Fruit fly (Drosophila melanogaster) whole organism, embryonic: ENCODE data around the gene wisp.

Experiments used
- B-H1 ChIP-seq: fragments of 200-800 bp; sonication (Bioruptor generic); IDR thresholded peaks from 3 replicates; pipeline ENCODE4 v1.3.6; 2022; ENCODE audit warnings: missing biosample characterization, missing genetic modification characterization
- CG10209 ChIP-seq: fragments of 200-800 bp; sonication (Bioruptor generic); optimal IDR thresholded peaks from 3 replicates; lab custom pipeline; 2017; ENCODE audit warnings: missing biosample characterization, mild to moderate bottlenecking, missing genetic modification characterization, missing genetic modification reagents
- CG10366 ChIP-seq: fragments of 200-800 bp; sonication (Bioruptor generic); IDR thresholded peaks from 2 replicates; pipeline ENCODE4 v1.3.6; 2022; ENCODE audit warnings: missing biosample characterization, missing genetic modification characterization
- CG11695 ChIP-seq: fragments of 200-800 bp; sonication (Bioruptor generic); IDR thresholded peaks from 3 replicates; pipeline ENCODE4 v1.3.6; 2022; ENCODE audit warnings: missing biosample characterization, missing genetic modification characterization
- CG11723 ChIP-seq: fragments of 200-800 bp; sonication (Bioruptor generic); optimal IDR thresholded peaks from 2 replicates; lab custom pipeline; 2017; ENCODE audit warnings: missing biosample characterization, mild to moderate bottlenecking, missing genetic modification characterization
- CG12744 ChIP-seq: fragments of 200-800 bp; sonication (Bioruptor generic); optimal IDR thresholded peaks from 2 replicates; lab custom pipeline; 2016; ENCODE audit warnings: missing biosample characterization, missing genetic modification characterization
- CG14014 ChIP-seq: fragments of 200-800 bp; sonication (Bioruptor generic); IDR thresholded peaks from 2 replicates; pipeline ENCODE4 v1.3.6; 2022; ENCODE audit warnings: missing biosample characterization, missing genetic modification characterization
- CG14441 ChIP-seq: fragments of 200-800 bp; sonication (Bioruptor generic); IDR thresholded peaks from 2 replicates; pipeline ENCODE4 v1.3.6; 2022; ENCODE audit warnings: missing biosample characterization, missing genetic modification characterization
- CG15073 ChIP-seq: fragments of 200-800 bp; sonication (Bioruptor generic); optimal IDR thresholded peaks from 2 replicates; lab custom pipeline; 2016; ENCODE audit warnings: missing biosample characterization, missing genetic modification characterization
- CG1529 ChIP-seq: fragments of 200-800 bp; sonication (Bioruptor generic); optimal IDR thresholded peaks from 3 replicates; lab custom pipeline; 2018; ENCODE audit warnings: missing biosample characterization, missing genetic modification characterization
- CG1603 ChIP-seq: fragments of 200-800 bp; sonication (Bioruptor generic); optimal IDR thresholded peaks from 2 replicates; lab custom pipeline; 2019; ENCODE audit warnings: missing biosample characterization, mild to moderate bottlenecking, missing genetic modification characterization, moderate library complexity
- CG17359 ChIP-seq: fragments of 200-800 bp; sonication (Bioruptor generic); optimal IDR thresholded peaks from 3 replicates; lab custom pipeline; 2018; ENCODE audit warnings: missing biosample characterization, mild to moderate bottlenecking, missing genetic modification characterization, moderate library complexity
- CG18011 ChIP-seq: fragments of 200-800 bp; sonication (Bioruptor generic); optimal IDR thresholded peaks from 2 replicates; lab custom pipeline; 2017; ENCODE audit warnings: missing biosample characterization, missing genetic modification characterization, mild to moderate bottlenecking, moderate library complexity, missing genotype
- CG2129 ChIP-seq: fragments of 200-800 bp; sonication (Bioruptor generic); IDR thresholded peaks from 2 replicates; pipeline ENCODE4 v1.3.6; 2022; ENCODE audit warnings: missing biosample characterization, missing genetic modification characterization; ENCODE audit not compliant: partially characterized antibody
- CG2202 ChIP-seq: fragments of 200-800 bp; sonication (Bioruptor generic); optimal IDR thresholded peaks from 2 replicates; lab custom pipeline; 2018; ENCODE audit warnings: missing biosample characterization, mild to moderate bottlenecking, missing genetic modification characterization
- CG2875 ChIP-seq: fragments of 200-800 bp; sonication (Bioruptor generic); optimal IDR thresholded peaks from 2 replicates; lab custom pipeline; 2017; ENCODE audit warnings: missing biosample characterization, mild to moderate bottlenecking, missing genetic modification characterization, missing genetic modification reagents
- CG2889 ChIP-seq: fragments of 200-800 bp; sonication (Bioruptor generic); IDR thresholded peaks from 3 replicates; pipeline ENCODE4 v1.3.6; 2022; ENCODE audit warnings: missing biosample characterization, missing genetic modification characterization
- CG34224 ChIP-seq: fragments of 200-800 bp; sonication (Bioruptor generic); IDR thresholded peaks from 3 replicates; pipeline ENCODE4 v1.3.6; 2022; ENCODE audit warnings: missing biosample characterization, missing genetic modification characterization; ENCODE audit not compliant: partially characterized antibody
- CG4328 ChIP-seq: fragments of 200-800 bp; sonication (Bioruptor generic); optimal IDR thresholded peaks from 3 replicates; lab custom pipeline; 2017; ENCODE audit warnings: missing biosample characterization, missing genetic modification reagents, missing genetic modification characterization
- CG43689 ChIP-seq: fragments of 200-800 bp; sonication (Bioruptor generic); IDR thresholded peaks from 2 replicates; pipeline ENCODE4 v1.3.6; 2022; ENCODE audit warnings: missing biosample characterization, missing genetic modification characterization
- CG6272 ChIP-seq: fragments of 200-800 bp; sonication (Bioruptor generic); IDR thresholded peaks from 2 replicates; pipeline ENCODE4 v1.3.6; 2022; ENCODE audit warnings: missing biosample characterization, missing genetic modification characterization
- CG8478 ChIP-seq: fragments of >200 bp; optimal IDR thresholded peaks from 2 replicates; lab custom pipeline; 2018
- CG9437 ChIP-seq: fragments of 200-800 bp; sonication (Bioruptor generic); optimal IDR thresholded peaks from 2 replicates; lab custom pipeline; 2018; ENCODE audit warnings: missing biosample characterization, mild to moderate bottlenecking, missing genetic modification characterization
- CG9797 ChIP-seq: fragments of 200-800 bp; sonication (Bioruptor generic); optimal IDR thresholded peaks from 3 replicates; lab custom pipeline; 2018; ENCODE audit warnings: missing biosample characterization, mild to moderate bottlenecking, missing genetic modification characterization
- Deaf1 ChIP-seq: fragments of 200-800 bp; optimal IDR thresholded peaks from 3 replicates; lab custom pipeline; 2019; ENCODE audit warnings: missing biosample characterization, mild to moderate bottlenecking, missing genetic modification characterization, moderate library complexity
- ERR ChIP-seq: fragments of 200-800 bp; sonication (Bioruptor generic); optimal IDR thresholded peaks from 2 replicates; lab custom pipeline; 2016; ENCODE audit warnings: missing biosample characterization, missing genetic modification characterization
- Max ChIP-seq: fragments of 200-800 bp; sonication (Bioruptor generic); optimal IDR thresholded peaks from 2 replicates; lab custom pipeline; 2016; ENCODE audit warnings: missing biosample characterization, mild to moderate bottlenecking, missing genetic modification characterization
- Nf-YB ChIP-seq: fragments of 200-800 bp; sonication (Bioruptor generic); optimal IDR thresholded peaks from 3 replicates; lab custom pipeline; 2019; ENCODE audit warnings: missing biosample characterization, mild to moderate bottlenecking, missing genetic modification characterization, moderate library complexity
- Opbp ChIP-seq: fragments of 200-800 bp; sonication (Bioruptor generic); IDR thresholded peaks from 3 replicates; pipeline ENCODE4 v1.3.6; 2022; ENCODE audit warnings: missing biosample characterization, missing genetic modification characterization; ENCODE audit not compliant: partially characterized antibody
- Rfx ChIP-seq: fragments of 200-800 bp; sonication (Bioruptor generic); IDR thresholded peaks from 2 replicates; pipeline ENCODE4 v1.3.6; 2022; ENCODE audit warnings: missing biosample characterization, missing genetic modification characterization
- Sry-β ChIP-seq: fragments of 200-800 bp; sonication (Bioruptor generic); optimal IDR thresholded peaks from 2 replicates; lab custom pipeline; 2018; ENCODE audit warnings: missing biosample characterization, mild to moderate bottlenecking, missing genetic modification characterization, moderate library complexity
- ash1 ChIP-seq: fragments of 200-800 bp; sonication (Bioruptor generic); optimal IDR thresholded peaks from 2 replicates; lab custom pipeline; 2018; ENCODE audit warnings: missing biosample characterization, mild to moderate bottlenecking, missing genetic modification characterization
- chinmo ChIP-seq: fragments of 200-800 bp; sonication (Bioruptor generic); IDR thresholded peaks from 4 replicates; pipeline ENCODE4 v1.3.6; 2022; ENCODE audit warnings: missing biosample characterization, missing genetic modification characterization; ENCODE audit not compliant: partially characterized antibody
- chn ChIP-seq: fragments of 200-800 bp; sonication (Bioruptor generic); optimal IDR thresholded peaks from 2 replicates; lab custom pipeline; 2016; ENCODE audit warnings: missing biosample characterization, missing genetic modification characterization
- corto ChIP-seq: fragments of 200-800 bp; sonication (Bioruptor generic); optimal IDR thresholded peaks from 2 replicates; lab custom pipeline; 2016; ENCODE audit warnings: missing biosample characterization, mild to moderate bottlenecking, missing genetic modification characterization, moderate library complexity
- croc ChIP-seq: fragments of 200-800 bp; sonication (Bioruptor generic); conservative IDR thresholded peaks from 3 replicates; pipeline ENCODE4 v1.3.6; 2022; ENCODE audit warnings: missing biosample characterization, missing genetic modification characterization
- ewg ChIP-seq: fragments of 200-800 bp; sonication (Bioruptor generic); optimal IDR thresholded peaks from 3 replicates; lab custom pipeline; 2017; ENCODE audit warnings: mild to moderate bottlenecking, missing biosample characterization, missing genetic modification reagents, missing genetic modification characterization
- gce ChIP-seq: fragments of 200-800 bp; sonication (Bioruptor generic); IDR thresholded peaks from 3 replicates; pipeline ENCODE4 v1.3.6; 2022; ENCODE audit warnings: missing biosample characterization, missing genetic modification characterization
- gcm ChIP-seq: fragments of 200-800 bp; sonication (Bioruptor generic); optimal IDR thresholded peaks from 2 replicates; lab custom pipeline; 2019; ENCODE audit warnings: missing biosample characterization, mild to moderate bottlenecking, missing genetic modification characterization, moderate library complexity
- grau ChIP-seq: fragments of 200-800 bp; optimal IDR thresholded peaks from 3 replicates; lab custom pipeline; 2019; ENCODE audit warnings: missing biosample characterization, mild to moderate bottlenecking, missing genetic modification characterization, moderate library complexity
- gsb-n ChIP-seq: fragments of 200-800 bp; sonication (Bioruptor generic); optimal IDR thresholded peaks from 3 replicates; lab custom pipeline; 2018; ENCODE audit warnings: missing biosample characterization, mild to moderate bottlenecking, missing genetic modification characterization
- hkb ChIP-seq, 2 experiments: fragments of 200-800 bp in 1 of 2; fragments of >200 bp in 1 of 2; sonication (Bioruptor generic) in 1 of 2; IDR thresholded peaks in 1 of 2; optimal IDR thresholded peaks in 1 of 2; 2 replicates each; pipeline versions ENCODE4 v1.3.6 to Lab custom; 2017 to 2022; ENCODE audit warnings: missing biosample characterization in 1 of 2, missing genetic modification characterization in 1 of 2
- lmd ChIP-seq: fragments of 200-800 bp; sonication (Bioruptor generic); IDR thresholded peaks from 2 replicates; pipeline ENCODE4 v1.3.6; 2022; ENCODE audit warnings: missing biosample characterization, missing genetic modification characterization
- nmo ChIP-seq: fragments of 200-800 bp; sonication (Bioruptor generic); optimal IDR thresholded peaks from 2 replicates; lab custom pipeline; 2018; ENCODE audit warnings: missing biosample characterization, mild to moderate bottlenecking, missing genetic modification characterization, moderate library complexity
- p53 ChIP-seq: fragments of 200-800 bp; sonication (Bioruptor generic); optimal IDR thresholded peaks from 2 replicates; lab custom pipeline; 2016; ENCODE audit warnings: missing biosample characterization, missing genetic modification characterization
- salm ChIP-seq: fragments of 200-800 bp; sonication (Bioruptor generic); optimal IDR thresholded peaks from 2 replicates; lab custom pipeline; 2018; ENCODE audit warnings: missing biosample characterization, mild to moderate bottlenecking, missing genetic modification characterization
- sima ChIP-seq: fragments of 200-800 bp; sonication (Bioruptor generic); optimal IDR thresholded peaks from 2 replicates; lab custom pipeline; 2016; ENCODE audit warnings: missing biosample characterization, missing genetic modification characterization
- sisA ChIP-seq: fragments of 200-800 bp; sonication (Bioruptor generic); IDR thresholded peaks from 2 replicates; pipeline ENCODE4 v1.3.6; 2022; ENCODE audit warnings: missing biosample characterization, missing genetic modification characterization
- stwl ChIP-seq: fragments of 200-800 bp; sonication (Bioruptor generic); optimal IDR thresholded peaks from 3 replicates; lab custom pipeline; 2018; ENCODE audit warnings: missing biosample characterization, mild to moderate bottlenecking, missing genetic modification characterization, moderate library complexity

The wisp gene

dm6 chrX:11854758-11855465, 38.8 kb upstream of the wisp start, which contains the start of the genes CG10347 and ATP7 (continued):
- TF ChIP-seq CG43689 (GFP tag; lab: Robert Waterston, UW) = no peak
- no peak for TF ChIP-seq Nf-YB (GFP tag; lab: Kevin White, UChicago)
- peak; percentile 98 for TF ChIP-seq hkb (optimal IDR thresholded peaks at IDR 0.05; lab: Kevin White, UChicago)
- TF ChIP-seq hkb (GFP tag; IDR thresholded peaks at IDR 0.05; lab: Robert Waterston, UW) = no peak
- no peak for TF ChIP-seq CG8478 (lab: Kevin White, UChicago)
- peak; percentile 43 for TF ChIP-seq p53
- peak; percentile 4 for TF ChIP-seq gcm (GFP tag; lab: Kevin White, UChicago)
- no peak for TF ChIP-seq CG14441
- no peak for TF ChIP-seq CG12744 (GFP tag; lab: Kevin White, UChicago)
- TF ChIP-seq CG4328 (GFP tag; lab: Kevin White, UChicago) = peak; percentile 17
- TF ChIP-seq CG1603 (tag; lab: Kevin White, UChicago) = peak; percentile 46
- no peak for TF ChIP-seq CG10366
- TF ChIP-seq ash1 = no peak
- TF ChIP-seq gce (GFP tag; lab: Robert Waterston, UW) = no peak
- peak; percentile 87 for TF ChIP-seq CG2129 (GFP tag; lab: Robert Waterston, UW)
- TF ChIP-seq salm (tag; lab: Kevin White, UChicago) = no peak
- peak; percentile 23 for TF ChIP-seq CG9797
- no peak for TF ChIP-seq CG2875 (GFP tag; lab: Kevin White, UChicago)
- TF ChIP-seq CG9437 = peak; percentile 13
- peak; percentile 15 for TF ChIP-seq ewg (GFP tag; lab: Kevin White, UChicago)
- TF ChIP-seq CG2889 (GFP tag; lab: Robert Waterston, UW) = no peak
- TF ChIP-seq nmo (GFP tag; lab: Kevin White, UChicago) = peak; percentile 47
- TF ChIP-seq CG15073 (GFP tag; lab: Kevin White, UChicago) = no peak
- TF ChIP-seq gsb-n (tag; lab: Kevin White, UChicago) = no peak
- TF ChIP-seq CG6272 (GFP tag; lab: Robert Waterston, UW) = 0 out of 2 replicates have a peak, but pooled peaks have one; percentile 23
- TF ChIP-seq chn (GFP tag; lab: Kevin White, UChicago) = peak; percentile 12
- no peak for TF ChIP-seq CG18011 (GFP tag; lab: Kevin White, UChicago)
- no peak for TF ChIP-seq sima
- TF ChIP-seq grau (tag; lab: Kevin White, UChicago) = peak; percentile 25
- peak; percentile 19 for TF ChIP-seq Sry-β (GFP tag; lab: Kevin White, UChicago)
- TF ChIP-seq CG11723 (GFP tag; lab: Kevin White, UChicago) = no peak
- TF ChIP-seq B-H1 (GFP tag; lab: Robert Waterston, UW) = no peak
- no peak for TF ChIP-seq CG1529 (GFP tag; lab: Kevin White, UChicago)
- TF ChIP-seq CG2202 (tag; lab: Kevin White, UChicago) = no peak
- peak; percentile 57 for TF ChIP-seq stwl
- TF ChIP-seq sisA (GFP tag; lab: Robert Waterston, UW) = no peak
- TF ChIP-seq Max = peak; percentile 26
- no peak for TF ChIP-seq CG10209
- no peak for TF ChIP-seq ERR (GFP tag; lab: Kevin White, UChicago)
- TF ChIP-seq croc (GFP tag; lab: Robert Waterston, UW) = no peak
- TF ChIP-seq Deaf1 (tag; lab: Kevin White, UChicago) = peak; percentile 7
- no peak for TF ChIP-seq corto
- TF ChIP-seq lmd (GFP tag; lab: Robert Waterston, UW) = no peak
- TF ChIP-seq Opbp = peak; percentile 85
- TF ChIP-seq chinmo (GFP tag; lab: Robert Waterston, UW) = peak; percentile 80; the same call in 2 of the 4 replicates
- no peak for TF ChIP-seq CG17359
- TF ChIP-seq CG11695 = no peak
- no peak for TF ChIP-seq CG14014 (GFP tag; lab: Robert Waterston, UW)
- TF ChIP-seq CG34224 (GFP tag; lab: Robert Waterston, UW) = peak; percentile 95
- TF ChIP-seq Rfx = peak; percentile 21; the same call in 1 of the 2 replicates
